Fruit fly (Drosophila melanogaster) whole organism, adult: Measurements from ENCODE around the gene Mst27D.
A peak's percentile ranks its signal among the peaks of the same experiment; 100 is the strongest.

ENCODE experiments used
- CG11617 ChIP-seq: fragments of 200-800 bp; sonication (Bioruptor generic); optimal IDR thresholded peaks from 2 replicates; lab custom pipeline; 2017; ENCODE audit warnings: mild to moderate bottlenecking, missing biosample characterization, missing genetic modification reagents, missing genetic modification characterization
- CG12768 ChIP-seq: fragments of 200-800 bp; sonication (Bioruptor generic); optimal IDR thresholded peaks from 2 replicates; lab custom pipeline; 2017; ENCODE audit warnings: missing biosample characterization, missing genetic modification characterization, mild to moderate bottlenecking, moderate library complexity, missing genetic modification reagents
- CG14711 ChIP-seq: fragments of 200-800 bp; sonication (Bioruptor generic); optimal IDR thresholded peaks from 2 replicates; lab custom pipeline; 2018; ENCODE audit warnings: missing biosample characterization, mild to moderate bottlenecking, missing genetic modification characterization, moderate library complexity
- CG1620 ChIP-seq: fragments of 200-800 bp; sonication (Bioruptor generic); optimal IDR thresholded peaks from 2 replicates; lab custom pipeline; 2016; ENCODE audit warnings: missing biosample characterization, missing genetic modification characterization
- CG33017 ChIP-seq: fragments of 200-800 bp; sonication (Bioruptor generic); optimal IDR thresholded peaks from 2 replicates; lab custom pipeline; 2018; ENCODE audit warnings: missing biosample characterization, mild to moderate bottlenecking, missing genetic modification characterization, moderate library complexity
- CG5204 ChIP-seq: fragments of 200-800 bp; sonication (Bioruptor generic); optimal IDR thresholded peaks from 2 replicates; lab custom pipeline; 2016; ENCODE audit warnings: missing biosample characterization, missing genetic modification characterization
- CG7045 ChIP-seq: fragments of 200-800 bp; sonication (Bioruptor generic); optimal IDR thresholded peaks from 2 replicates; lab custom pipeline; 2017; ENCODE audit warnings: missing biosample characterization, mild to moderate bottlenecking, missing genetic modification characterization
- CG7101 ChIP-seq: fragments of 200-800 bp; sonication (Bioruptor generic); optimal IDR thresholded peaks from 2 replicates; lab custom pipeline; 2018; ENCODE audit warnings: missing biosample characterization, mild to moderate bottlenecking, missing genetic modification characterization, moderate library complexity
- Clk ChIP-seq: fragments of 200-800 bp; sonication (Bioruptor generic); optimal IDR thresholded peaks from 2 replicates; lab custom pipeline; 2017; ENCODE audit warnings: missing biosample characterization, missing genetic modification characterization
- Crg-1 ChIP-seq: fragments of 200-800 bp; sonication (Bioruptor generic); optimal IDR thresholded peaks from 2 replicates; lab custom pipeline; 2016; ENCODE audit warnings: missing biosample characterization, missing genetic modification characterization
- Hr96 ChIP-seq: fragments of 200-800 bp; sonication (Bioruptor generic); optimal IDR thresholded peaks from 2 replicates; lab custom pipeline; 2016; ENCODE audit warnings: missing biosample characterization, missing genetic modification characterization
- Mnt ChIP-seq: fragments of 200-800 bp; sonication (Bioruptor generic); optimal IDR thresholded peaks from 2 replicates; lab custom pipeline; 2016; ENCODE audit warnings: missing biosample characterization, mild to moderate bottlenecking, missing genetic modification characterization
- bab1 ChIP-seq: fragments of 200-800 bp; sonication (Bioruptor generic); optimal IDR thresholded peaks from 3 replicates; lab custom pipeline; 2019; ENCODE audit warnings: missing biosample characterization, mild to moderate bottlenecking, missing genetic modification characterization, moderate library complexity
- cic ChIP-seq: fragments of 200-800 bp; sonication (Bioruptor generic); optimal IDR thresholded peaks from 2 replicates; lab custom pipeline; 2017; ENCODE audit warnings: missing biosample characterization, mild to moderate bottlenecking, missing genetic modification characterization, moderate library complexity
- cnc ChIP-seq, 2 experiments: fragments of >200 bp; optimal IDR thresholded peaks; 2 replicates each; lab custom pipeline; 2017
- kay ChIP-seq: fragments of 200-800 bp; sonication (Bioruptor generic); peaks from one replicate; lab custom pipeline; 2016; ENCODE audit warnings: missing biosample characterization, missing genetic modification characterization, borderline replicate concordance
- ovo ChIP-seq: fragments of 200-800 bp; sonication (Bioruptor generic); optimal IDR thresholded peaks from 2 replicates; lab custom pipeline; 2016; ENCODE audit warnings: missing biosample characterization, missing genetic modification characterization
- pad ChIP-seq: fragments of 200-800 bp; sonication (Bioruptor generic); optimal IDR thresholded peaks from 3 replicates; lab custom pipeline; 2017; ENCODE audit warnings: missing biosample characterization, missing genetic modification characterization, mild to moderate bottlenecking, moderate library complexity, missing genetic modification reagents
- tj ChIP-seq: fragments of 200-800 bp; sonication (Bioruptor generic); optimal IDR thresholded peaks from 3 replicates; lab custom pipeline; 2017; ENCODE audit warnings: missing biosample characterization, mild to moderate bottlenecking, missing genetic modification characterization, moderate library complexity
- toe ChIP-seq: fragments of 200-800 bp; sonication (Bioruptor generic); optimal IDR thresholded peaks from 2 replicates; lab custom pipeline; 2016; ENCODE audit warnings: missing biosample characterization, missing genetic modification characterization

The Mst27D gene

dm6 chr2L:7051740-7052139, 8.9 kb downstream of the Mst27D start:
- TF ChIP-seq cnc (optimal IDR thresholded peaks at IDR 0.05; lab: Kevin White, UChicago), result no peak
- TF ChIP-seq pad (GFP tag; lab: Kevin White, UChicago), result no peak
- TF ChIP-seq CG7045 (GFP tag; lab: Kevin White, UChicago), result no peak
- no peak for TF ChIP-seq bab1 (GFP tag; lab: Kevin White, UChicago)
- TF ChIP-seq CG12768 (GFP tag; lab: Kevin White, UChicago), result no peak
- no peak for TF ChIP-seq Clk (GFP tag; lab: Kevin White, UChicago)
- TF ChIP-seq CG14711, result no peak
- TF ChIP-seq Hr96 (GFP tag; lab: Kevin White, UChicago), result no peak
- TF ChIP-seq CG1620 (GFP tag; lab: Kevin White, UChicago), result no peak
- TF ChIP-seq tj, result no peak

- TF ChIP-seq toe (GFP tag; lab: Kevin White, UChicago) (no peak), CG11617 (no peak), CG33017 (no peak), Clk (GFP tag; lab: Kevin White, UChicago) (no peak), pad (GFP tag; lab: Kevin White, UChicago) (peak; percentile 63), cic (GFP tag; lab: Kevin White, UChicago) (no peak), ovo (peak; percentile 72), CG12768 (GFP tag; lab: Kevin White, UChicago) (no peak), Mnt (no peak), CG1620 (GFP tag; lab: Kevin White, UChicago) (no peak), tj (no peak)
These were observed 10.0 kb downstream of the Mst27D start for dm6 chr2L:7050492-7051182.

dm6 chr2L:7049680-7050289, 10.9 kb downstream of the Mst27D start:
- TF ChIP-seq Clk (GFP tag; lab: Kevin White, UChicago), result no peak
- TF ChIP-seq cic (GFP tag; lab: Kevin White, UChicago), result no peak
- TF ChIP-seq CG5204 (GFP tag; lab: Kevin White, UChicago), result no peak
- no peak for TF ChIP-seq Crg-1 (GFP tag; lab: Kevin White, UChicago)
- no peak for TF ChIP-seq tj
- no peak for TF ChIP-seq kay (GFP tag; lab: Kevin White, UChicago)
- no peak for TF ChIP-seq CG12768 (GFP tag; lab: Kevin White, UChicago)

- TF ChIP-seq kay (GFP tag; lab: Kevin White, UChicago) (peak; percentile 85), tj (peak; percentile 55), CG7045 (GFP tag; lab: Kevin White, UChicago) (peak; percentile 10), Mnt (peak; percentile 73), CG1620 (GFP tag; lab: Kevin White, UChicago) (no peak), CG12768 (GFP tag; lab: Kevin White, UChicago) (peak; percentile 81), CG14711 (peak; percentile 43), CG33017 (peak; percentile 58), CG11617 (peak; percentile 46), Hr96 (GFP tag; lab: Kevin White, UChicago) (peak; percentile 59), toe (GFP tag; lab: Kevin White, UChicago) (peak; percentile 55), Crg-1 (GFP tag; lab: Kevin White, UChicago) (no peak), pad (GFP tag; lab: Kevin White, UChicago) (peak; percentile 9), cic (GFP tag; lab: Kevin White, UChicago) (peak; percentile 97), cnc (optimal IDR thresholded peaks at IDR 0.05; lab: Kevin White, UChicago) (no peak), CG7101 (tag; lab: Kevin White, UChicago) (peak; percentile 45), CG5204 (GFP tag; lab: Kevin White, UChicago) (no peak), ovo (peak; percentile 21), bab1 (GFP tag; lab: Kevin White, UChicago) (peak; percentile 55), Clk (GFP tag; lab: Kevin White, UChicago) (no peak)
These were observed 11.5 kb downstream of the Mst27D start for dm6 chr2L:7049009-7049647.

DNA sequence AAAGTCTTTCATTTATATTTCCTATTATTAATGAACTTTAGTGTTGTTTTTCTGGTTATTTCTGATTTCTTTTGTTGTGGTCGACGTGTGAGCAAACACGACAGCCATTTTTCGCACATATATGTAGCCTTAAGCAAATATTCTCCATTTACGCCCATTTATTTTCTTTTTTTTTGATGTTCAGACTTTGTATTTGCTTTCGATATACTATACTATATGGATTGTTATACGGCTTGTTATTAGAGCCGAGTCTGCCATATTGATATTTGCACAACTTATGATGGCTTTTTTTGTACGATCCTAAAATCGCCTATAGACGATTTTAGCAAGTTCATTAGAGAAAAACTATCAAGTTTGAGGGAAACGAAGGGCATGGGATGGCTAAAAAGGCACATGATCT, 12.9 kb downstream of the Mst27D start:
- peak; percentile 1 for TF ChIP-seq tj
- no peak for TF ChIP-seq Hr96 (GFP tag; lab: Kevin White, UChicago)
- TF ChIP-seq CG11617, result peak; percentile 14
- peak; percentile 18 for TF ChIP-seq Mnt
- no peak for TF ChIP-seq cnc (optimal IDR thresholded peaks at IDR 0.05; lab: Kevin White, UChicago)
- TF ChIP-seq kay (GFP tag; lab: Kevin White, UChicago), result no peak
- TF ChIP-seq cic (GFP tag; lab: Kevin White, UChicago), result no peak
- peak; percentile 9 for TF ChIP-seq CG5204 (GFP tag; lab: Kevin White, UChicago)
- TF ChIP-seq CG7101 (tag; lab: Kevin White, UChicago), result peak; percentile 61
- TF ChIP-seq Clk (GFP tag; lab: Kevin White, UChicago), result no peak
- TF ChIP-seq Crg-1 (GFP tag; lab: Kevin White, UChicago), result peak; percentile 76
- TF ChIP-seq ovo, result peak; percentile 56
